Worm (Caenorhabditis elegans) whole organism, L4/young adult: ENCODE measurements around the gene frpr-15.

Experiments
- W03F9.2 ChIP-seq: fragments of 150-350 bp; optimal IDR thresholded peaks from 2 replicates; lab custom pipeline; 2014; ENCODE audit warnings: missing biosample characterization, missing genetic modification characterization
- dao-5 ChIP-seq: sonication (generic microtip); optimal IDR thresholded peaks from 2 replicates; lab custom pipeline; 2016; ENCODE audit warnings: missing genotype, missing genetic modification characterization, moderate library complexity, missing compliant biosample characterization
- him-1 ChIP-seq: sonication (generic microtip); optimal IDR thresholded peaks from 2 replicates; lab custom pipeline; 2016; ENCODE audit warnings: missing genotype, missing genetic modification reagents, missing genetic modification characterization, missing compliant biosample characterization

DNA sequence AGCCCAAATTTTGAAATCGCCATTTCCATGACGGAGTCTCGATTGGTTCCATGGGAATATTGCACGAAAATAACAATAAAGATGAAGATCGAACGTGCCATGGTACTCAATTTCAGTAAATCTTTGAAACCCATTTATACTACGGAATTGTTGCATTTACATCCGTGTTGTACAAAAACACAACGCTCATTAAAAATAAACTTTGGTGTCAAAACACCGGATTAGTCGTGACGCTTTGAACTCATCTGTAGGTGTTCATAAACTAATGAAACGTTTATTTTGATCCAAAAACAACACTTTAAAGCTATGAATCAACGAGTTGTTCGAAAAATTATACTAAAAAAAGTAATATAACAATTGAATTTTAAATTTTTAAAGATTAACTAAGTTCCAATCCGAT, 34.2 kb downstream of the frpr-15 start, which contains the start of gene R11D1.4:
- no peak for TF ChIP-seq him-1 (tag; lab: Kevin White, UChicago)
- TF ChIP-seq W03F9.2, result no peak
- no peak for TF ChIP-seq dao-5 (tag; lab: Kevin White, UChicago)
